Worm (Caenorhabditis elegans) whole organism, L4/young adult: ENCODE measurements around the gene abcf-1.

ENCODE experiments used
- W03F9.2 ChIP-seq: fragments of 150-350 bp; optimal IDR thresholded peaks from 2 replicates; lab custom pipeline; 2014; ENCODE audit warnings: missing biosample characterization, missing genetic modification characterization
- him-1 ChIP-seq: sonication (generic microtip); optimal IDR thresholded peaks from 2 replicates; lab custom pipeline; 2016; ENCODE audit warnings: missing genotype, missing genetic modification reagents, missing genetic modification characterization, missing compliant biosample characterization

DNA sequence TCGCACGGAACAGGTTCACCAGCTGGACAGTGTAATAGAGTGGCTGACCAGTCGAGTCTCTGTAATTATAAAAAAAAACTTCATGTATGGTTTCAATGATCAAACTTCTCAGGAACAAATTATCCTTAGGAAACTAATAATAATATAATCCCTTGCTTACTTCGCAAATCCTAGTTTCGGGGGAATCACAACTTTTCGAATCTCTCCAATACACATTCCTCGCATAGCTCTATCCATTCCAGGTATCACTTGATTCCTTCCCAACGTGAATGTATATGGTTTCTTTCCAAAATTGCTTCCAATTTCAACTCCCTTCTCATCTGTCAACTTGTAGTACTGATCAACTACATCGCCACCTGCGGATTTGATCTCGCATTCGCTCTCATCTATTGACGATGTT lies 23.2 kb upstream of the abcf-1 start:
- TF ChIP-seq him-1 (no peak), W03F9.2 (tag; lab: Kevin White, UChicago) (no peak)
